Fruit fly (Drosophila melanogaster) whole organism: ENCODE data around the gene Oscillin.

Source experiments
- CG8478 ChIP-seq: fragments of >200 bp; optimal IDR thresholded peaks from 2 replicates; lab custom pipeline; 2018; ENCODE audit warnings: inconsistent platforms
- Dll ChIP-seq: fragments of >200 bp; optimal IDR thresholded peaks from 2 replicates; lab custom pipeline; 2017
- EcR ChIP-seq, 2 experiments: fragments of >200 bp; optimal IDR thresholded peaks; 2 replicates each; lab custom pipeline; 2017; ENCODE audit warnings: missing biosample characterization in 2 of 2, missing genetic modification characterization in 2 of 2, missing genetic modification reagents in 2 of 2
- pan ChIP-seq: fragments of >200 bp; optimal IDR thresholded peaks from 2 replicates; lab custom pipeline; 2017
- psq ChIP-seq: fragments of >200 bp; optimal IDR thresholded peaks from 2 replicates; lab custom pipeline; 2017
- usp ChIP-seq: fragments of >200 bp; optimal IDR thresholded peaks from 2 replicates; lab custom pipeline; 2017; ENCODE audit warnings: missing biosample characterization, missing genetic modification characterization, mixed read lengths

DNA sequence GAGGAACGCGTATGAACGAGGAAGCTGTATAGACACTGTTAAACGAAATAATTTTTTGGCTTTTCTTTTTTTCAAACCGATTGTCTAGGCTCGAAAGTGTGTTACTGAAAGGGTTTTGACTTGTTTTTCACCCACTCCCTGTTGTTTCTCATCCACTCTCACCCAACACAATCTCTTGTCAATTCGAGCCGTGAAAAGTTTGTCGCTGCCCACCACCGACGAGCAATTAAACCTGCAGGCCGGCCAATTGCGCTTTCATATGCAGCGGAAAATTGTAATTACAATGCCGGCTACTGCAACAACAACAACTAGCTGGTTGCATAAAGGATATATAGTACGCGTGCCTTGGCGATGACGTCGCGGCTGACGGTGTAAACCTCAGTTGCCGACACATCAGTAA lies 41.4 kb downstream of the Oscillin start, which contains the start of gene CG7251:
- TF ChIP-seq Dll (lab: Kevin White, UChicago), result no peak
- no peak for TF ChIP-seq pan (lab: Kevin White, UChicago)
- TF ChIP-seq EcR (GFP tag; optimal IDR thresholded peaks at IDR 0.05; lab: Kevin White, UChicago), result no peak
- TF ChIP-seq psq (lab: Kevin White, UChicago), result no peak
- no peak for TF ChIP-seq CG8478 (lab: Kevin White, UChicago)
- TF ChIP-seq usp (GFP tag; lab: Kevin White, UChicago), result no peak
